Fruit fly (Drosophila melanogaster) whole organism, embryonic: ENCODE data around the gene alpha-Man-Ia.
A peak's percentile ranks its signal among the peaks of the same experiment; 100 is the strongest.

ENCODE experiments used
- Ada2b ChIP-seq: fragments of 200-800 bp; sonication (Bioruptor generic); IDR thresholded peaks from 2 replicates; pipeline ENCODE4 v1.3.6; 2022; ENCODE audit warnings: missing biosample characterization, missing genetic modification characterization
- Adf1 ChIP-seq: fragments of 200-800 bp; sonication (Bioruptor generic); IDR thresholded peaks from 2 replicates; pipeline ENCODE4 v1.3.6; 2022; ENCODE audit warnings: missing biosample characterization, missing genetic modification characterization
- Aef1 ChIP-seq: fragments of 200-800 bp; sonication (Bioruptor generic); IDR thresholded peaks from 3 replicates; pipeline ENCODE4 v1.3.6; 2022; ENCODE audit warnings: missing biosample characterization, missing genetic modification characterization
- CG10267 ChIP-seq: fragments of 200-800 bp; sonication (Bioruptor generic); optimal IDR thresholded peaks from 2 replicates; lab custom pipeline; 2018; ENCODE audit warnings: missing biosample characterization, mild to moderate bottlenecking, missing genetic modification characterization, moderate library complexity
- CG10462 ChIP-seq: fragments of 200-800 bp; sonication (Bioruptor generic); optimal IDR thresholded peaks from 2 replicates; lab custom pipeline; 2016; ENCODE audit warnings: missing biosample characterization, missing genetic modification characterization
- CG10979 ChIP-seq: fragments of 200-800 bp; sonication (Bioruptor generic); optimal IDR thresholded peaks from 2 replicates; lab custom pipeline; 2018; ENCODE audit warnings: missing biosample characterization, mild to moderate bottlenecking, missing genetic modification characterization, moderate library complexity
- CG11560 ChIP-seq: fragments of 200-800 bp; sonication (Bioruptor generic); IDR thresholded peaks from 3 replicates; pipeline ENCODE4 v1.3.6; 2022; ENCODE audit warnings: missing biosample characterization, missing genetic modification characterization
- CG13424 ChIP-seq: fragments of 200-800 bp; sonication (Bioruptor generic); optimal IDR thresholded peaks from 2 replicates; lab custom pipeline; 2019; ENCODE audit warnings: missing biosample characterization, mild to moderate bottlenecking, missing genetic modification characterization, moderate library complexity
- CG14860 ChIP-seq: fragments of 200-800 bp; sonication (Bioruptor generic); IDR thresholded peaks from 3 replicates; pipeline ENCODE4 v1.3.6; 2022; ENCODE audit warnings: missing biosample characterization, missing genetic modification characterization; ENCODE audit not compliant: partially characterized antibody
- CG15696 ChIP-seq: fragments of 200-800 bp; sonication (Bioruptor generic); optimal IDR thresholded peaks from 2 replicates; lab custom pipeline; 2019; ENCODE audit warnings: missing biosample characterization, mild to moderate bottlenecking, missing genetic modification characterization, moderate library complexity
- CG18011 ChIP-seq: fragments of 200-800 bp; sonication (Bioruptor generic); optimal IDR thresholded peaks from 2 replicates; lab custom pipeline; 2017; ENCODE audit warnings: missing biosample characterization, missing genetic modification characterization, mild to moderate bottlenecking, moderate library complexity, missing genotype
- CG30403 ChIP-seq: fragments of 200-800 bp; sonication (Bioruptor generic); optimal IDR thresholded peaks from 3 replicates; lab custom pipeline; 2016; ENCODE audit warnings: missing biosample characterization, missing genetic modification characterization
- CG33557 ChIP-seq: fragments of 200-800 bp; sonication (Bioruptor generic); optimal IDR thresholded peaks from 2 replicates; lab custom pipeline; 2019; ENCODE audit warnings: missing biosample characterization, mild to moderate bottlenecking, missing genetic modification characterization, moderate library complexity
- CG34376 ChIP-seq: fragments of 200-800 bp; sonication (Bioruptor generic); optimal IDR thresholded peaks from 2 replicates; lab custom pipeline; 2018; ENCODE audit warnings: missing biosample characterization, mild to moderate bottlenecking, missing genetic modification characterization
- CG4360 ChIP-seq: fragments of 200-800 bp; sonication (Bioruptor generic); IDR thresholded peaks from 2 replicates; pipeline ENCODE4 v1.3.6; 2022; ENCODE audit warnings: missing biosample characterization, missing genetic modification characterization
- CG4730 ChIP-seq: fragments of 200-800 bp; sonication (Bioruptor generic); IDR thresholded peaks from 2 replicates; pipeline ENCODE4 v1.3.6; 2022; ENCODE audit warnings: missing biosample characterization, missing genetic modification characterization
- CG6813 ChIP-seq: fragments of 200-800 bp; sonication (Bioruptor generic); optimal IDR thresholded peaks from 2 replicates; lab custom pipeline; 2017; ENCODE audit warnings: missing biosample characterization, missing genetic modification characterization, mild to moderate bottlenecking, moderate library complexity, missing genetic modification reagents
- CG7271 ChIP-seq: fragments of 200-800 bp; sonication (Bioruptor generic); optimal IDR thresholded peaks from 2 replicates; lab custom pipeline; 2018; ENCODE audit warnings: missing biosample characterization, mild to moderate bottlenecking, missing genetic modification characterization, moderate library complexity
- CG7556 ChIP-seq: fragments of 200-800 bp; sonication (Bioruptor generic); optimal IDR thresholded peaks from 2 replicates; lab custom pipeline; 2017; ENCODE audit warnings: missing biosample characterization, mild to moderate bottlenecking, missing genetic modification characterization
- CG7745 ChIP-seq: fragments of 200-800 bp; sonication (Bioruptor generic); optimal IDR thresholded peaks from 2 replicates; lab custom pipeline; 2018; ENCODE audit warnings: missing biosample characterization, mild to moderate bottlenecking, missing genetic modification characterization, moderate library complexity
- CG8290 ChIP-seq, 3 experiments: fragments of 200-800 bp; sonication (Bioruptor generic); optimal IDR thresholded peaks; 2 replicates each; lab custom pipeline; 2016 to 2019; ENCODE audit warnings: missing biosample characterization in 3 of 3, missing genetic modification characterization in 3 of 3, mild to moderate bottlenecking in 2 of 3, moderate library complexity in 1 of 3
- CG8388 ChIP-seq: fragments of 200-800 bp; sonication (Bioruptor generic); optimal IDR thresholded peaks from 2 replicates; lab custom pipeline; 2019; ENCODE audit warnings: missing biosample characterization, mild to moderate bottlenecking, missing genetic modification characterization, moderate library complexity
- CG9797 ChIP-seq: fragments of 200-800 bp; sonication (Bioruptor generic); optimal IDR thresholded peaks from 3 replicates; lab custom pipeline; 2018; ENCODE audit warnings: missing biosample characterization, mild to moderate bottlenecking, missing genetic modification characterization
- CG9876 ChIP-seq: fragments of 200-800 bp; sonication (Bioruptor generic); optimal IDR thresholded peaks from 2 replicates; lab custom pipeline; 2016; ENCODE audit warnings: missing biosample characterization, missing genetic modification characterization
- D19B ChIP-seq: fragments of 200-800 bp; sonication (Bioruptor generic); optimal IDR thresholded peaks from 2 replicates; lab custom pipeline; 2017; ENCODE audit warnings: missing biosample characterization, mild to moderate bottlenecking, missing genetic modification characterization
- E2f2 ChIP-seq: fragments of 200-800 bp; sonication (Bioruptor generic); IDR thresholded peaks from 2 replicates; pipeline ENCODE4 v1.3.6; 2022; ENCODE audit warnings: missing biosample characterization, missing genetic modification characterization
- ERR ChIP-seq: fragments of 200-800 bp; sonication (Bioruptor generic); optimal IDR thresholded peaks from 2 replicates; lab custom pipeline; 2016; ENCODE audit warnings: missing biosample characterization, missing genetic modification characterization
- Fer1 ChIP-seq: fragments of 200-800 bp; sonication (Bioruptor generic); optimal IDR thresholded peaks from 2 replicates; lab custom pipeline; 2017; ENCODE audit warnings: missing biosample characterization, mild to moderate bottlenecking, missing genetic modification characterization
- Fer3 ChIP-seq: fragments of 200-800 bp; sonication (Bioruptor generic); optimal IDR thresholded peaks from 2 replicates; lab custom pipeline; 2018; ENCODE audit warnings: missing biosample characterization, mild to moderate bottlenecking, missing genetic modification characterization, moderate library complexity
- HLH3B ChIP-seq: fragments of 200-800 bp; sonication (Bioruptor generic); IDR thresholded peaks from 2 replicates; pipeline ENCODE4 v1.3.6; 2022; ENCODE audit warnings: missing biosample characterization, missing genetic modification characterization
- HLH54F ChIP-seq: fragments of 200-800 bp; sonication (Bioruptor generic); optimal IDR thresholded peaks from 3 replicates; lab custom pipeline; 2016; ENCODE audit warnings: missing biosample characterization, missing genetic modification characterization
- Hr78 ChIP-seq, 2 experiments: fragments of 200-800 bp in 1 of 2; fragments of >200 bp in 1 of 2; sonication (Bioruptor generic) in 1 of 2; optimal IDR thresholded peaks; 2 replicates each; lab custom pipeline; 2017 to 2019; ENCODE audit warnings: missing biosample characterization in 2 of 2, missing genetic modification characterization in 2 of 2, mild to moderate bottlenecking in 1 of 2, moderate library complexity in 1 of 2
- Lhr ChIP-seq: fragments of 200-800 bp; sonication (Bioruptor generic); optimal IDR thresholded peaks from 3 replicates; lab custom pipeline; 2017; ENCODE audit warnings: mild to moderate bottlenecking, missing biosample characterization, missing genetic modification reagents, missing genetic modification characterization
- Opbp ChIP-seq: fragments of 200-800 bp; sonication (Bioruptor generic); IDR thresholded peaks from 3 replicates; pipeline ENCODE4 v1.3.6; 2022; ENCODE audit warnings: missing biosample characterization, missing genetic modification characterization; ENCODE audit not compliant: partially characterized antibody
- Ravus ChIP-seq: fragments of 200-800 bp; sonication (Bioruptor generic); IDR thresholded peaks from 2 replicates; pipeline ENCODE4 v1.3.6; 2022; ENCODE audit warnings: missing biosample characterization, missing genetic modification characterization
- chinmo ChIP-seq: fragments of 200-800 bp; sonication (Bioruptor generic); IDR thresholded peaks from 4 replicates; pipeline ENCODE4 v1.3.6; 2022; ENCODE audit warnings: missing biosample characterization, missing genetic modification characterization; ENCODE audit not compliant: partially characterized antibody
- crc ChIP-seq: fragments of 200-800 bp; sonication (Bioruptor generic); optimal IDR thresholded peaks from 2 replicates; lab custom pipeline; 2016; ENCODE audit warnings: missing biosample characterization, missing genetic modification characterization
- da ChIP-seq: fragments of 200-800 bp; sonication (Bioruptor generic); optimal IDR thresholded peaks from 2 replicates; lab custom pipeline; 2016; ENCODE audit warnings: missing biosample characterization, missing genetic modification characterization
- disco-r ChIP-seq: fragments of 200-800 bp; sonication (Bioruptor generic); optimal IDR thresholded peaks from 2 replicates; lab custom pipeline; 2016; ENCODE audit warnings: missing biosample characterization, missing genetic modification characterization
- dm ChIP-seq: fragments of 200-800 bp; sonication (Bioruptor generic); optimal IDR thresholded peaks from 3 replicates; lab custom pipeline; 2016; ENCODE audit warnings: missing biosample characterization, missing genetic modification characterization
- dpn ChIP-seq, 2 experiments: fragments of 200-800 bp; sonication (Bioruptor generic); optimal IDR thresholded peaks; 3 replicates each; lab custom pipeline; 2016; ENCODE audit warnings: missing biosample characterization in 2 of 2, missing genetic modification characterization in 2 of 2
- dysf ChIP-seq: fragments of 200-800 bp; sonication (Bioruptor generic); IDR thresholded peaks from 3 replicates; pipeline ENCODE4 v1.3.6; 2022; ENCODE audit warnings: missing biosample characterization, missing genetic modification characterization
- exex ChIP-seq: fragments of 200-800 bp; sonication (Bioruptor generic); optimal IDR thresholded peaks from 4 replicates; lab custom pipeline; 2018; ENCODE audit warnings: missing biosample characterization, mild to moderate bottlenecking, missing genetic modification characterization, moderate library complexity
- nerfin-1 ChIP-seq: fragments of 200-800 bp; sonication (Bioruptor generic); optimal IDR thresholded peaks from 3 replicates; lab custom pipeline; 2019; ENCODE audit warnings: missing biosample characterization, mild to moderate bottlenecking, missing genetic modification characterization, moderate library complexity
- repo ChIP-seq: fragments of 200-800 bp; sonication (Bioruptor generic); optimal IDR thresholded peaks from 2 replicates; lab custom pipeline; 2016; ENCODE audit warnings: missing biosample characterization, missing genetic modification characterization
- sc ChIP-seq, 3 experiments: fragments of >200 bp in 2 of 3; fragments of 200-800 bp in 1 of 3; sonication (Bioruptor generic) in 1 of 3; optimal IDR thresholded peaks; 2 replicates in 2 of 3; 3 replicates in 1 of 3; lab custom pipeline; 2017; ENCODE audit warnings: mild to moderate bottlenecking in 1 of 3, missing biosample characterization in 1 of 3, missing genetic modification characterization in 1 of 3, missing genetic modification reagents in 1 of 3
- usp ChIP-seq: fragments of >200 bp; optimal IDR thresholded peaks from 2 replicates; lab custom pipeline; 2017; ENCODE audit warnings: missing biosample characterization, missing genetic modification characterization
- zfh2 ChIP-seq: fragments of 200-800 bp; sonication (Bioruptor generic); optimal IDR thresholded peaks from 2 replicates; lab custom pipeline; 2016; ENCODE audit warnings: missing biosample characterization, missing genetic modification characterization

Gene alpha-Man-Ia

dm6 chrX:10365748-10366415 is 40.1 kb upstream of the alpha-Man-Ia start (continued):
- no peak for TF ChIP-seq ERR
- peak; percentile 97 for TF ChIP-seq CG11560 (tag; lab: Robert Waterston, UW)
- TF ChIP-seq CG6813 (GFP tag; lab: Kevin White, UChicago): peak; percentile 5
- no peak for TF ChIP-seq zfh2 (GFP tag; lab: Kevin White, UChicago)
- peak; percentile 17 for TF ChIP-seq exex (tag; lab: Kevin White, UChicago)
- no peak for TF ChIP-seq CG10267
- peak; percentile 58 for TF ChIP-seq CG15696 (tag; lab: Kevin White, UChicago)
- no peak for TF ChIP-seq CG30403 (GFP tag; lab: Kevin White, UChicago)
- no peak for TF ChIP-seq Aef1 (GFP tag; lab: Robert Waterston, UW)
- no peak for TF ChIP-seq CG33557 (GFP tag; lab: Kevin White, UChicago)
- no peak for TF ChIP-seq dysf (GFP tag; lab: Robert Waterston, UW)
- TF ChIP-seq E2f2 (GFP tag; lab: Robert Waterston, UW): peak; percentile 77
- peak; percentile 50 for TF ChIP-seq CG34376
- no peak for TF ChIP-seq HLH54F (GFP tag; lab: Kevin White, UChicago)
- peak; percentile 90; the same call in 2 of the 3 replicates for TF ChIP-seq Opbp (GFP tag; lab: Robert Waterston, UW)
- TF ChIP-seq CG4730 (GFP tag; lab: Robert Waterston, UW): no peak
- TF ChIP-seq CG7556: peak; percentile 1
- TF ChIP-seq chinmo: peak; percentile 92
- no peak for TF ChIP-seq CG7271
- TF ChIP-seq repo (GFP tag; lab: Kevin White, UChicago): no peak
- peak; percentile 10 for TF ChIP-seq crc (GFP tag; lab: Kevin White, UChicago)
- peak; percentile 44 for TF ChIP-seq Lhr
- no peak for TF ChIP-seq CG10462 (GFP tag; lab: Kevin White, UChicago)
- no peak for TF ChIP-seq Ravus (GFP tag; lab: Robert Waterston, UW)
- TF ChIP-seq CG18011 (GFP tag; lab: Kevin White, UChicago): no peak
- TF ChIP-seq CG10979 (tag; lab: Kevin White, UChicago): no peak
- TF ChIP-seq dm (GFP tag; lab: Kevin White, UChicago): no peak
- TF ChIP-seq D19B (GFP tag; lab: Kevin White, UChicago): no peak
- TF ChIP-seq sc (optimal IDR thresholded peaks at IDR 0.05; lab: Kevin White, UChicago): no peak
- no peak for TF ChIP-seq sc (GFP tag; optimal IDR thresholded peaks at IDR 0.05; lab: Kevin White, UChicago)
- TF ChIP-seq dpn (GFP tag; optimal IDR thresholded peaks at IDR 0.05; lab: Kevin White, UChicago): peak in 1 of 2 experiments; percentile 0
- no peak for TF ChIP-seq CG8388 (GFP tag; lab: Kevin White, UChicago)
- TF ChIP-seq CG14860: peak; percentile 95
- TF ChIP-seq CG4360 (GFP tag; lab: Robert Waterston, UW): no peak
- TF ChIP-seq CG7745 (tag; lab: Kevin White, UChicago): no peak
- TF ChIP-seq CG8290 (GFP tag; optimal IDR thresholded peaks at IDR 0.05; lab: Kevin White, UChicago): no peak
- TF ChIP-seq CG8290 (tag; optimal IDR thresholded peaks at IDR 0.05; lab: Kevin White, UChicago): peak in 1 of 2 experiments; percentile 78
- TF ChIP-seq Fer1 (GFP tag; lab: Kevin White, UChicago): peak; percentile 62
- no peak for TF ChIP-seq Ada2b (GFP tag; lab: Robert Waterston, UW)
- TF ChIP-seq Fer3 (tag; lab: Kevin White, UChicago): no peak
- no peak for TF ChIP-seq CG9876 (GFP tag; lab: Kevin White, UChicago)
- TF ChIP-seq Adf1: no peak
- no peak for TF ChIP-seq CG13424 (tag; lab: Kevin White, UChicago)
- TF ChIP-seq da (GFP tag; lab: Kevin White, UChicago): no peak
- TF ChIP-seq Hr78 (GFP tag; optimal IDR thresholded peaks at IDR 0.05; lab: Kevin White, UChicago): no peak
- TF ChIP-seq usp (GFP tag; lab: Kevin White, UChicago): no peak
- TF ChIP-seq CG9797: peak; percentile 38
- TF ChIP-seq disco-r (GFP tag; lab: Kevin White, UChicago): no peak
- no peak for TF ChIP-seq HLH3B (GFP tag; lab: Robert Waterston, UW)
- TF ChIP-seq nerfin-1: peak; percentile 55
